Fruit fly (Drosophila melanogaster) whole organism, adult: Measurements from ENCODE around the gene CG1635.
A peak's percentile ranks its signal among the peaks of the same experiment; 100 is the strongest.

ENCODE experiments used
- CG11617 ChIP-seq: fragments of 200-800 bp; sonication (Bioruptor generic); optimal IDR thresholded peaks from 2 replicates; lab custom pipeline; 2017; ENCODE audit warnings: mild to moderate bottlenecking, missing biosample characterization, missing genetic modification reagents, missing genetic modification characterization
- CG12768 ChIP-seq: fragments of 200-800 bp; sonication (Bioruptor generic); optimal IDR thresholded peaks from 2 replicates; lab custom pipeline; 2017; ENCODE audit warnings: missing biosample characterization, missing genetic modification characterization, mild to moderate bottlenecking, moderate library complexity, missing genetic modification reagents
- CG14711 ChIP-seq: fragments of 200-800 bp; sonication (Bioruptor generic); optimal IDR thresholded peaks from 2 replicates; lab custom pipeline; 2018; ENCODE audit warnings: missing biosample characterization, mild to moderate bottlenecking, missing genetic modification characterization, moderate library complexity
- CG1620 ChIP-seq: fragments of 200-800 bp; sonication (Bioruptor generic); optimal IDR thresholded peaks from 2 replicates; lab custom pipeline; 2016; ENCODE audit warnings: missing biosample characterization, missing genetic modification characterization
- CG33017 ChIP-seq: fragments of 200-800 bp; sonication (Bioruptor generic); optimal IDR thresholded peaks from 2 replicates; lab custom pipeline; 2018; ENCODE audit warnings: missing biosample characterization, mild to moderate bottlenecking, missing genetic modification characterization, moderate library complexity
- CG5204 ChIP-seq: fragments of 200-800 bp; sonication (Bioruptor generic); optimal IDR thresholded peaks from 2 replicates; lab custom pipeline; 2016; ENCODE audit warnings: missing biosample characterization, missing genetic modification characterization
- CG7045 ChIP-seq: fragments of 200-800 bp; sonication (Bioruptor generic); optimal IDR thresholded peaks from 2 replicates; lab custom pipeline; 2017; ENCODE audit warnings: missing biosample characterization, mild to moderate bottlenecking, missing genetic modification characterization
- CG7101 ChIP-seq: fragments of 200-800 bp; sonication (Bioruptor generic); optimal IDR thresholded peaks from 2 replicates; lab custom pipeline; 2018; ENCODE audit warnings: missing biosample characterization, mild to moderate bottlenecking, missing genetic modification characterization, moderate library complexity
- Clk ChIP-seq: fragments of 200-800 bp; sonication (Bioruptor generic); optimal IDR thresholded peaks from 2 replicates; lab custom pipeline; 2017; ENCODE audit warnings: missing biosample characterization, missing genetic modification characterization
- Crg-1 ChIP-seq: fragments of 200-800 bp; sonication (Bioruptor generic); optimal IDR thresholded peaks from 2 replicates; lab custom pipeline; 2016; ENCODE audit warnings: missing biosample characterization, missing genetic modification characterization
- Hr96 ChIP-seq: fragments of 200-800 bp; sonication (Bioruptor generic); optimal IDR thresholded peaks from 2 replicates; lab custom pipeline; 2016; ENCODE audit warnings: missing biosample characterization, missing genetic modification characterization
- Mnt ChIP-seq: fragments of 200-800 bp; sonication (Bioruptor generic); optimal IDR thresholded peaks from 2 replicates; lab custom pipeline; 2016; ENCODE audit warnings: missing biosample characterization, mild to moderate bottlenecking, missing genetic modification characterization
- bab1 ChIP-seq: fragments of 200-800 bp; sonication (Bioruptor generic); optimal IDR thresholded peaks from 3 replicates; lab custom pipeline; 2019; ENCODE audit warnings: missing biosample characterization, mild to moderate bottlenecking, missing genetic modification characterization, moderate library complexity
- cic ChIP-seq: fragments of 200-800 bp; sonication (Bioruptor generic); optimal IDR thresholded peaks from 2 replicates; lab custom pipeline; 2017; ENCODE audit warnings: missing biosample characterization, mild to moderate bottlenecking, missing genetic modification characterization, moderate library complexity
- cnc ChIP-seq, 2 experiments: fragments of >200 bp; optimal IDR thresholded peaks; 2 replicates each; lab custom pipeline; 2017
- kay ChIP-seq: fragments of 200-800 bp; sonication (Bioruptor generic); peaks from one replicate; lab custom pipeline; 2016; ENCODE audit warnings: missing biosample characterization, missing genetic modification characterization, borderline replicate concordance
- ovo ChIP-seq: fragments of 200-800 bp; sonication (Bioruptor generic); optimal IDR thresholded peaks from 2 replicates; lab custom pipeline; 2016; ENCODE audit warnings: missing biosample characterization, missing genetic modification characterization
- pad ChIP-seq: fragments of 200-800 bp; sonication (Bioruptor generic); optimal IDR thresholded peaks from 3 replicates; lab custom pipeline; 2017; ENCODE audit warnings: missing biosample characterization, missing genetic modification characterization, mild to moderate bottlenecking, moderate library complexity, missing genetic modification reagents
- tj ChIP-seq: fragments of 200-800 bp; sonication (Bioruptor generic); optimal IDR thresholded peaks from 3 replicates; lab custom pipeline; 2017; ENCODE audit warnings: missing biosample characterization, mild to moderate bottlenecking, missing genetic modification characterization, moderate library complexity
- toe ChIP-seq: fragments of 200-800 bp; sonication (Bioruptor generic); optimal IDR thresholded peaks from 2 replicates; lab custom pipeline; 2016; ENCODE audit warnings: missing biosample characterization, missing genetic modification characterization

Gene CG1635

DNA sequence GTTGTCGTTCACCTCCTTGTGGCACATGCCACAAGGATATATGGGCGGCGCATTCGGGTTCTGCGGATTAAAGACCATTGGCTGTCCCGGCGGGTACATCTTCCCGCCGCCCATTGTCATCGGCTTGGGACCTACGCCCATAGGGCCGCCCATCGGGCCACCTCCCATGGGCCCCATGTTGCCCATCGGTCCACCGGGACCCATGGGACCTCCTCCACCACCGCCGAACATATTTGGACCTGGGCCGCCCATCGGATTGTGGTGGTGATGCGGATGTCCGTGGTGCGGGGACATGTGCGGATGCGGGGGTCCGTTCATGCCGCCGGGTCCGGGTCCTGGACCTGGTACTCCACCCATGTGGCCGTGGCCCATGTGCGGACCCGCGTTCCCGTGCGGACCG lies 11.1 kb upstream of the CG1635 start:
- TF ChIP-seq cnc (optimal IDR thresholded peaks at IDR 0.05; lab: Kevin White, UChicago) (no peak), CG12768 (GFP tag; lab: Kevin White, UChicago) (no peak), toe (GFP tag; lab: Kevin White, UChicago) (no peak), CG7101 (no peak), CG33017 (tag; lab: Kevin White, UChicago) (no peak), ovo (GFP tag; lab: Kevin White, UChicago) (no peak), Crg-1 (no peak), Clk (no peak), CG7045 (GFP tag; lab: Kevin White, UChicago) (no peak), CG5204 (GFP tag; lab: Kevin White, UChicago) (no peak), CG11617 (GFP tag; lab: Kevin White, UChicago) (no peak), CG14711 (tag; lab: Kevin White, UChicago) (no peak)

DNA sequence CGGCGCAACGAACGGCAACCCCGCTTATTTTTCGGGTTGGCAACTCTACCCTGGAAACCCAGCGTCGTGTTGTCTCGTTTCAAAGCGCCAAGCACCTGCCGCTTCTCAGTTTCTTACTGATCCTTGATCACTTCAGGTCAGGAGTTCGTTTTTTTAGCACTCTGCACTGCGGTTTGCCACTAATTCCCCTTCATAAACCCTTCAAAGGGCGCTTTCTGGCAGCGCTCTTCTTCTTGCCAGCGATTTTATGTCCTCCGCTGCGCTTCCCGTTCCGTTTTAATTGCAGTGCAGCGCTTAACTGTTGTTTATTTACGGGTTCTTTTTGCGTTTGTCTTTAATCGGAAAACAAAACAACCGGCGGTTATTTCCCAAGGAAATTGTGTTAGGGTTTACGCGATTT lies 8.4 kb upstream of the CG1635 start:
- TF ChIP-seq CG7045 (GFP tag; lab: Kevin White, UChicago) (no peak), CG14711 (tag; lab: Kevin White, UChicago) (peak; percentile 88), pad (no peak)

DNA sequence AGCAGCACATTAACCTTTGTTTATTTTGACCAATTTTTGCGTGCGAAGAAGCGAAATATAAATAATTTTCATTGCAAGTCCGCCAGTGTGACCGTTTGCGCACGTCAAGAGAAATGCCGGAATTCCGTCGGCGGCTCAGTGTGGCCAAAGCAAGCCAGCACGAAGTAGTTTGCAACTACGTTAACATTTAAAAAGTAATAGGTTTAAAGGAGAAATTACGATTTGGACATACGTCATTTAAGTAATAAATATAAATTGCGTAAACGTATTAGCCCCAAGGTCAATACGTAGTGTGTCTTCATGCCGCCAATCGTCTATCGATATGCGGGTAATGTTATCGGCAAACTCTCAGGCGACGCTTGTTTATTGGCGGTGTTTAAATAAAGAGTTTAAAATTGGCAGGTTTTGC lies 7.9 kb upstream of the CG1635 start, which contains the start of the genes pygo and rod:
TSS of gene pygo (minus strand) at position 114 of the 409 bp plus-strand sequence.
TSS of gene rod (plus strand) at position 366 of the 409 bp plus-strand sequence.
- TF ChIP-seq CG14711 (tag; lab: Kevin White, UChicago), result peak; percentile 41
- TF ChIP-seq Hr96 (GFP tag; lab: Kevin White, UChicago), result no peak
- TF ChIP-seq bab1 (GFP tag; lab: Kevin White, UChicago), result peak; percentile 42

DNA sequence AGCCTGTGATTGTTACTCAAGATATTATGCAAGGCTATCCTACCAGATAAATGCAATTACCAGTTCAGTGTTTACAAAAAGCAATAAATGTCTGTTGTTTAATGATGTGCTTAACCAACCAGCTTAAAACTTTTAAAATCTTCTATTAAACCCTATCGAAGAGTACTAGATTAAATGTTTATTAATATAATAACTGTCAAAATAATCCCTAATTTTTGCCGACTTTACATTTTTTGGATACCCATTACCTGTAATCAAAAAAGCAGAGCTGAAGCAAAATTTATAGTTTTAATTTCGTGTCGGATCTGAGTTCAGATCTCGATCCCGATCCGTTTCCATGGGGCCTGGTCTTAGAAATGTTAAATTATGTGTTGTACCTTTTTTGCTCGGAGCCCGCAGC lies 1.8 kb downstream of the CG1635 start, which contains the start of gene CG1638:
TSS of gene CG1638 (plus strand) at position 301 of the 400 bp plus-strand sequence.
- TF ChIP-seq kay (GFP tag; lab: Kevin White, UChicago) (peak; percentile 78), cic (GFP tag; lab: Kevin White, UChicago) (no peak), Mnt (GFP tag; lab: Kevin White, UChicago) (no peak)

DNA sequence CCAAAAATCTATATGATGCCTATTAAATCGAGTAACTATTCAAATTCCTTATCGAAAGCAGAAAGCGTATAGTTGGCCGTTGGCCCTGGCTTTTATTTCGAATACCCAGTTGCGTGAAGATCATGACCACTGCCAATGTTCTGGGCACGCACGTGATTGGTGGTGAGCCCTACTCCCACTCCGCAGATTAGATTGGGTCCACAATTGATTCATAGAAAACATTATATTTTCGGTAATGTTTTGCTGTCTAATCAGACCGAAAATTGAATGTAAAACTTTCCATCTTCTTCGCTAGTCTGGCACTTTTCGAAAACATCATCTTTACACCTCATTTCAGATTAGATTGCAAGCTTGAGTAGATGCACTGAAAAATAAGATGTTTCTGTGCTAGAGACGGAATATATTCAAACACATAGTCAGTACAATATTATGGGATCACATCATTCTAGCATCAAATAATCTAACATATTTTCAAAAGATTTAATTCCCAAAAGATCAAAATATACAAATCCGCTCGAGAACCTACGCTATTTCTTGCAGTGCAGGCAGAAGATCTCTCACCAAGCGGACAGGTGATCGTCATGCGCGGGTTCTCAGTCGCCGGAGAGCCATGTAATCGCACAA lies 3.9 kb downstream of the CG1635 start, which contains the start of gene CG1774:
TSS of gene CG1774 (plus strand) at position 548 of the 624 bp plus-strand sequence.
- no peak for TF ChIP-seq CG5204 (GFP tag; lab: Kevin White, UChicago)
- TF ChIP-seq bab1 (GFP tag; lab: Kevin White, UChicago), result peak; percentile 94
- peak; percentile 91 for TF ChIP-seq CG7045 (GFP tag; lab: Kevin White, UChicago)
- peak; percentile 78 for TF ChIP-seq CG1620 (GFP tag; lab: Kevin White, UChicago)
- peak; percentile 93 for TF ChIP-seq cic (GFP tag; lab: Kevin White, UChicago)
- peak; percentile 77 for TF ChIP-seq Crg-1
- TF ChIP-seq CG33017 (tag; lab: Kevin White, UChicago), result peak; percentile 97
- peak; percentile 90 for TF ChIP-seq CG14711 (tag; lab: Kevin White, UChicago)
- peak; percentile 97 for TF ChIP-seq CG12768 (GFP tag; lab: Kevin White, UChicago)
- TF ChIP-seq ovo (GFP tag; lab: Kevin White, UChicago), result peak; percentile 46
- TF ChIP-seq tj (GFP tag; lab: Kevin White, UChicago), result peak; percentile 86
- peak; percentile 91 for TF ChIP-seq Mnt (GFP tag; lab: Kevin White, UChicago)
- TF ChIP-seq toe (GFP tag; lab: Kevin White, UChicago), result no peak
- TF ChIP-seq Clk, result peak; percentile 85
- TF ChIP-seq kay (GFP tag; lab: Kevin White, UChicago), result peak; percentile 97
- peak; percentile 96 for TF ChIP-seq Hr96 (GFP tag; lab: Kevin White, UChicago)
- TF ChIP-seq CG7101, result peak; percentile 96
- peak; percentile 97 for TF ChIP-seq CG11617 (GFP tag; lab: Kevin White, UChicago)
- TF ChIP-seq cnc (optimal IDR thresholded peaks at IDR 0.05; lab: Kevin White, UChicago), result no peak
- TF ChIP-seq pad, result peak; percentile 74

DNA sequence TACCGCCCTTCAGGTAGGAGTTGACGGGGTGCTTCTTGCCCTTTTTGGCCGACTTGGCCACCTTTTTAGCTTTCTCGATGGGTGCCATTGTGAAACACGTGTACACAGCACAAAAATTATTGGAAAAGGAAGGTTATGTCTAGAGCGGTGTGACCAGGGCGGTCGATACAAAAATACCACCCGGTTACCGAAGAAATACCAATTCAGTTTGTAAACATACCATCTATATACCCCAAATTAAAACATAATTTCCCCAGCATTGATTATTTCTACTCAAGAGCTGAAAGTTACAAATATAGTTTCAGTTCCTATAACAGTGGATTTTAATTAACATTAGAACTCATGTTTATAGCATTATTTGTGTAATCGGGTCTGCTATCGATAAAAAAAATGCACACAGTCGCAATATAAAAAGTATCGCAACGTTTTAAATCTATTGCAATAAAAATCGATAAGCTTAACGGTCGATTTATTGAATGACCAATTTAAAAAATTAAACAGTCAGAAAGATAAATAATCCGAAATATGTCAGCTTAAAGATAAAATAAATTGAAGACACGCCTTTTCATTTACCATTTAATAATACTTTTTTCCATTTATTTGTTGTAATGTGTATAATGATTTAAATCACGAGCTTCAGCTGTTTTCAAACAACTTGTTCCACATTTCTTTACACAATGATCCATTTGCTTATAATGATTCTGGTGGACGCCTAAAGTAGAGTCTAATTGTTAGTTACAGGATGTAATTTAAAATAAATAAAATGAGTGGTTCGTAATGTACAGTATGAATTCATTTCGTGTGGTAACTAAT lies 7.8 kb downstream of the CG1635 start, which contains the start of gene RpL6:
TSS of gene RpL6 (minus strand) at position 134 of the 813 bp plus-strand sequence.
- no peak for TF ChIP-seq toe (GFP tag; lab: Kevin White, UChicago)
- TF ChIP-seq CG1620 (GFP tag; lab: Kevin White, UChicago), result no peak
- peak; percentile 47 for TF ChIP-seq bab1 (GFP tag; lab: Kevin White, UChicago)
- TF ChIP-seq CG14711 (tag; lab: Kevin White, UChicago), result peak; percentile 43
- TF ChIP-seq cnc (optimal IDR thresholded peaks at IDR 0.05; lab: Kevin White, UChicago), result no peak
- peak; percentile 13 for TF ChIP-seq pad
- peak; percentile 29 for TF ChIP-seq cic (GFP tag; lab: Kevin White, UChicago)
- TF ChIP-seq tj (GFP tag; lab: Kevin White, UChicago), result peak; percentile 22
- TF ChIP-seq Hr96 (GFP tag; lab: Kevin White, UChicago), result no peak
- TF ChIP-seq ovo (GFP tag; lab: Kevin White, UChicago), result no peak
- TF ChIP-seq Crg-1, result peak; percentile 11
- no peak for TF ChIP-seq Clk
- peak; percentile 80 for TF ChIP-seq kay (GFP tag; lab: Kevin White, UChicago)
- peak; percentile 12 for TF ChIP-seq CG12768 (GFP tag; lab: Kevin White, UChicago)
- TF ChIP-seq CG11617 (GFP tag; lab: Kevin White, UChicago), result peak; percentile 62
- no peak for TF ChIP-seq CG33017 (tag; lab: Kevin White, UChicago)
- peak; percentile 23 for TF ChIP-seq CG7101
- no peak for TF ChIP-seq CG5204 (GFP tag; lab: Kevin White, UChicago)
- TF ChIP-seq Mnt (GFP tag; lab: Kevin White, UChicago), result peak; percentile 96
- no peak for TF ChIP-seq CG7045 (GFP tag; lab: Kevin White, UChicago)
